Fruit fly (Drosophila melanogaster): ENCODE results near the gene pum.

pum gene

DNA sequence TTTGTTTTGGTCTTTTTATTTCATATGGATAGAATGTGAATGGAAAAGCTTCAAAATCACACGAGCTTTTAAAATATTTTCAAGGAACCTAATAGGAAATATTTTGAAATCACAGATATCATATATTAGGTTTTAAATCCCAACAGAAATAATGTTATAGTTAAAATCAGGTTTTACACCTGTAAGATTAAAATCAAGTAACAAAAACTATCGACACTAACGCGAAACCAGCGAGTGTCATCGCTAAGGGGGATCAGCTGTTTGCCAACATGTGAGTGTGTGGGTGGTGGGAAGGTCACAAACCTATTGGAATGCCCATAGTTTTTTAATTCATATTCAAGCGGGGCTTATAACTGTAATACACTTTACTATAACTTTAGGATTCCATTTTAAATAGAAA, 198.8 kb downstream of the pum start, which contains the start of gene hyx (continued):
- TF ChIP-seq Dek (tag; optimal IDR thresholded peaks at IDR 0.05) (peak; percentile 41), Antp (GFP tag; optimal IDR thresholded peaks at IDR 0.05) (peak; percentile 57), CG12155 (GFP tag; optimal IDR thresholded peaks at IDR 0.05) (peak; percentile 87), mam (GFP tag; optimal IDR thresholded peaks at IDR 0.05) (peak; percentile 59), tx (GFP tag; optimal IDR thresholded peaks at IDR 0.05) (peak; percentile 14), crp (GFP tag; optimal IDR thresholded peaks at IDR 0.05) (peak; percentile 69 to 95), Dfd (GFP tag; optimal IDR thresholded peaks at IDR 0.05) (no peak), Optix (GFP tag; IDR thresholded peaks at IDR 0.05) (no peak), sens-2 (GFP tag; IDR thresholded peaks at IDR 0.05) (no peak), ranshi (GFP tag; IDR thresholded peaks at IDR 0.05) (peak; percentile 37; the same call in 1 of the 2 replicates), CG13894 (tag; optimal IDR thresholded peaks at IDR 0.05) (peak; percentile 59), pum (GFP tag; optimal IDR thresholded peaks at IDR 0.05) (peak; percentile 10), CG3726 (GFP tag; IDR thresholded peaks at IDR 0.05) (no peak), Scr (GFP tag; IDR thresholded peaks at IDR 0.05; ENCODE audit: partially characterized antibody) (peak; percentile 87), Atf6 (GFP tag; IDR thresholded peaks at IDR 0.05) (peak; percentile 61), CG11560 (tag; IDR thresholded peaks at IDR 0.05) (no peak), CG8924 (tag; optimal IDR thresholded peaks at IDR 0.05) (peak; percentile 56), CG11398 (GFP tag; optimal IDR thresholded peaks at IDR 0.05) (no peak), Fer1 (GFP tag; optimal IDR thresholded peaks at IDR 0.05) (peak; percentile 61), CG9437 (GFP tag; optimal IDR thresholded peaks at IDR 0.05) (no peak), B-H2 (GFP tag; optimal IDR thresholded peaks at IDR 0.05) (peak; percentile 60), TFAM (GFP tag; optimal IDR thresholded peaks at IDR 0.05) (no peak), lilli (GFP tag; optimal IDR thresholded peaks at IDR 0.05) (peak; percentile 73), CG12659 (GFP tag; optimal IDR thresholded peaks at IDR 0.05) (peak; percentile 23), CG11696 (GFP tag; IDR thresholded peaks at IDR 0.05) (no peak), klu (GFP tag; IDR thresholded peaks at IDR 0.05) (peak; percentile 44), CG14014 (GFP tag; IDR thresholded peaks at IDR 0.05) (peak; percentile 30; the same call in 1 of the 2 replicates), CG8281 (tag; optimal IDR thresholded peaks at IDR 0.05) (no peak), Atf-2 (GFP tag; optimal IDR thresholded peaks at IDR 0.05) (no peak), CG6683 (GFP tag; optimal IDR thresholded peaks at IDR 0.05) (peak; percentile 3), rib (GFP tag; IDR thresholded peaks at IDR 0.05) (no peak), Hsf (GFP tag; optimal IDR thresholded peaks at IDR 0.05) (peak; percentile 36), NfI (GFP tag; optimal IDR thresholded peaks at IDR 0.05) (peak; percentile 40), Aef1 (GFP tag; IDR thresholded peaks at IDR 0.05) (no peak), HLH4C (GFP tag; IDR thresholded peaks at IDR 0.05; ENCODE audit: partially characterized antibody) (peak; percentile 65; the same call in 2 of the 3 replicates), CG12236 (GFP tag; optimal IDR thresholded peaks at IDR 0.05) (no peak), ci (GFP tag; IDR thresholded peaks at IDR 0.05) (peak; percentile 36; the same call in 1 of the 3 replicates), dysf (GFP tag; IDR thresholded peaks at IDR 0.05) (0 out of 3 replicates have a peak, but pooled peaks have one; percentile 28), ara (GFP tag; IDR thresholded peaks at IDR 0.05) (no peak), CG31441 (GFP tag; IDR thresholded peaks at IDR 0.05) (no peak), NC2β (GFP tag; optimal IDR thresholded peaks at IDR 0.05) (peak; percentile 17), Fer2 (tag; optimal IDR thresholded peaks at IDR 0.05) (no peak), Kr (GFP tag; optimal IDR thresholded peaks at IDR 0.05) (no peak), dati (GFP tag; IDR thresholded peaks at IDR 0.05) (no peak), CG4854 (GFP tag; optimal IDR thresholded peaks at IDR 0.05) (no peak), CG10431 (GFP tag; optimal IDR thresholded peaks at IDR 0.05) (no peak), trh (GFP tag; optimal IDR thresholded peaks at IDR 0.05) (no peak), caup (GFP tag; optimal IDR thresholded peaks at IDR 0.05; ENCODE audit: severe bottlenecking) (peak; percentile 29), mirr (GFP tag; optimal IDR thresholded peaks at IDR 0.05) (peak; percentile 16), CG7963 (GFP tag; IDR thresholded peaks at IDR 0.05; ENCODE audit: partially characterized antibody) (peak; percentile 38; the same call in 1 of the 3 replicates), CG18599 (GFP tag; optimal IDR thresholded peaks at IDR 0.05) (peak; percentile 25)
